Fruit fly (Drosophila melanogaster) whole organism, embryonic: ENCODE data around the gene isoQC.
A peak's percentile ranks its signal among the peaks of the same experiment; 100 is the strongest.

Experiments used
- CG10267 ChIP-seq: fragments of 200-800 bp; sonication (Bioruptor generic); optimal IDR thresholded peaks from 2 replicates; lab custom pipeline; 2018; ENCODE audit warnings: missing biosample characterization, mild to moderate bottlenecking, missing genetic modification characterization, moderate library complexity
- CG10431 ChIP-seq: fragments of 200-800 bp; sonication (Bioruptor generic); optimal IDR thresholded peaks from 3 replicates; lab custom pipeline; 2018; ENCODE audit warnings: missing biosample characterization, mild to moderate bottlenecking, missing genetic modification characterization
- CG12104 ChIP-seq: fragments of 200-800 bp; sonication (Bioruptor generic); optimal IDR thresholded peaks from 3 replicates; lab custom pipeline; 2016; ENCODE audit warnings: missing biosample characterization, missing genetic modification characterization
- CG13123 ChIP-seq: fragments of 200-800 bp; sonication (Bioruptor generic); optimal IDR thresholded peaks from 2 replicates; lab custom pipeline; 2016; ENCODE audit warnings: missing biosample characterization, missing genetic modification characterization
- CG13287 ChIP-seq: fragments of 200-800 bp; sonication (Bioruptor generic); IDR thresholded peaks from 2 replicates; pipeline ENCODE4 v1.3.6; 2022; ENCODE audit warnings: missing biosample characterization, missing genetic modification characterization; ENCODE audit not compliant: partially characterized antibody
- CG13296 ChIP-seq: fragments of 200-800 bp; sonication (Bioruptor generic); optimal IDR thresholded peaks from 3 replicates; lab custom pipeline; 2018; ENCODE audit warnings: missing biosample characterization, mild to moderate bottlenecking, missing genetic modification characterization
- CG14050 ChIP-seq: fragments of 200-800 bp; sonication (Bioruptor generic); IDR thresholded peaks from 3 replicates; pipeline ENCODE4 v1.3.6; 2022; ENCODE audit warnings: missing biosample characterization, missing genetic modification characterization
- CG15479 ChIP-seq: fragments of 200-800 bp; sonication (Bioruptor generic); optimal IDR thresholded peaks from 3 replicates; lab custom pipeline; 2019; ENCODE audit warnings: missing biosample characterization, mild to moderate bottlenecking, missing genetic modification characterization, moderate library complexity
- CG16779 ChIP-seq: fragments of 200-800 bp; sonication (Bioruptor generic); IDR thresholded peaks from 2 replicates; pipeline ENCODE4 v1.3.6; 2022; ENCODE audit warnings: missing biosample characterization, missing genetic modification characterization
- CG1832 ChIP-seq: fragments of 200-800 bp; sonication (Bioruptor generic); optimal IDR thresholded peaks from 2 replicates; lab custom pipeline; 2017; ENCODE audit warnings: missing biosample characterization, mild to moderate bottlenecking, missing genetic modification characterization, inconsistent platforms
- CG18476 ChIP-seq: fragments of 200-800 bp; sonication (Bioruptor generic); optimal IDR thresholded peaks from 2 replicates; lab custom pipeline; 2016; ENCODE audit warnings: missing biosample characterization, mild to moderate bottlenecking, missing genetic modification characterization
- CG18764 ChIP-seq: fragments of 200-800 bp; sonication (Bioruptor generic); optimal IDR thresholded peaks from 3 replicates; lab custom pipeline; 2016; ENCODE audit warnings: missing biosample characterization, missing genetic modification characterization
- CG2875 ChIP-seq: fragments of 200-800 bp; sonication (Bioruptor generic); optimal IDR thresholded peaks from 2 replicates; lab custom pipeline; 2017; ENCODE audit warnings: missing biosample characterization, mild to moderate bottlenecking, missing genetic modification characterization, missing genetic modification reagents
- CG8944 ChIP-seq: fragments of 200-800 bp; sonication (Bioruptor generic); optimal IDR thresholded peaks from 3 replicates; lab custom pipeline; 2016; ENCODE audit warnings: missing biosample characterization, missing genetic modification characterization
- CG9215 ChIP-seq: fragments of 200-800 bp; sonication (Bioruptor generic); IDR thresholded peaks from 2 replicates; pipeline ENCODE4 v1.3.6; 2022; ENCODE audit warnings: missing biosample characterization, missing genetic modification characterization
- CG9437 ChIP-seq: fragments of 200-800 bp; sonication (Bioruptor generic); optimal IDR thresholded peaks from 2 replicates; lab custom pipeline; 2018; ENCODE audit warnings: missing biosample characterization, mild to moderate bottlenecking, missing genetic modification characterization
- D19B ChIP-seq: fragments of 200-800 bp; sonication (Bioruptor generic); optimal IDR thresholded peaks from 2 replicates; lab custom pipeline; 2017; ENCODE audit warnings: missing biosample characterization, mild to moderate bottlenecking, missing genetic modification characterization
- Dek ChIP-seq: fragments of 200-800 bp; sonication (Bioruptor generic); optimal IDR thresholded peaks from 3 replicates; lab custom pipeline; 2019; ENCODE audit warnings: missing biosample characterization, mild to moderate bottlenecking, missing genetic modification characterization, moderate library complexity
- Doc3 ChIP-seq: fragments of 200-800 bp; sonication (Bioruptor generic); IDR thresholded peaks from 3 replicates; pipeline ENCODE4 v1.3.6; 2022; ENCODE audit warnings: missing biosample characterization, missing genetic modification characterization; ENCODE audit not compliant: partially characterized antibody
- Fer2 ChIP-seq: fragments of 200-800 bp; sonication (Bioruptor generic); optimal IDR thresholded peaks from 2 replicates; lab custom pipeline; 2018; ENCODE audit warnings: missing biosample characterization, mild to moderate bottlenecking, missing genetic modification characterization, moderate library complexity
- Gsc ChIP-seq: fragments of 200-800 bp; sonication (Bioruptor generic); IDR thresholded peaks from 2 replicates; pipeline ENCODE4 v1.3.6; 2022; ENCODE audit warnings: missing biosample characterization, missing genetic modification characterization
- H2.0 ChIP-seq: fragments of 200-800 bp; sonication (Bioruptor generic); IDR thresholded peaks from 2 replicates; pipeline ENCODE4 v1.3.6; 2022; ENCODE audit warnings: missing biosample characterization, missing genetic modification characterization
- HLH54F ChIP-seq: fragments of 200-800 bp; sonication (Bioruptor generic); optimal IDR thresholded peaks from 3 replicates; lab custom pipeline; 2016; ENCODE audit warnings: missing biosample characterization, missing genetic modification characterization
- Hr39 ChIP-seq: fragments of >200 bp; optimal IDR thresholded peaks from 2 replicates; lab custom pipeline; 2017
- Lhr ChIP-seq: fragments of 200-800 bp; sonication (Bioruptor generic); optimal IDR thresholded peaks from 3 replicates; lab custom pipeline; 2017; ENCODE audit warnings: mild to moderate bottlenecking, missing biosample characterization, missing genetic modification reagents, missing genetic modification characterization
- Lim3 ChIP-seq: fragments of 200-800 bp; sonication (Bioruptor generic); IDR thresholded peaks from 2 replicates; pipeline ENCODE4 v1.3.6; 2022; ENCODE audit warnings: missing biosample characterization, missing genetic modification characterization
- Lpt ChIP-seq: fragments of >200 bp; optimal IDR thresholded peaks from 2 replicates; lab custom pipeline; 2018; ENCODE audit warnings: missing biosample characterization, missing genetic modification characterization
- Ravus ChIP-seq: fragments of 200-800 bp; sonication (Bioruptor generic); IDR thresholded peaks from 2 replicates; pipeline ENCODE4 v1.3.6; 2022; ENCODE audit warnings: missing biosample characterization, missing genetic modification characterization
- Sox100B ChIP-seq: fragments of 200-800 bp; sonication (Bioruptor generic); optimal IDR thresholded peaks from 3 replicates; lab custom pipeline; 2018; ENCODE audit warnings: missing biosample characterization, mild to moderate bottlenecking, missing genetic modification characterization
- Trl ChIP-seq, 3 experiments: fragments of >200 bp in 2 of 3; fragments of 200-800 bp in 1 of 3; sonication (Bioruptor generic) in 1 of 3; optimal IDR thresholded peaks; 2 replicates in 1 of 3; 3 replicates in 2 of 3; lab custom pipeline; 2016 to 2017; ENCODE audit warnings: missing biosample characterization in 1 of 3, missing genetic modification characterization in 1 of 3
- al ChIP-seq: fragments of 200-800 bp; sonication (Bioruptor generic); IDR thresholded peaks from 2 replicates; pipeline ENCODE4 v1.3.6; 2022; ENCODE audit warnings: missing biosample characterization, missing genetic modification characterization
- aop ChIP-seq: fragments of 200-800 bp; sonication (Bioruptor generic); IDR thresholded peaks from 2 replicates; pipeline ENCODE4 v1.3.6; 2022; ENCODE audit warnings: missing biosample characterization, missing genetic modification characterization
- bab2 ChIP-seq: fragments of 200-800 bp; sonication (Bioruptor generic); optimal IDR thresholded peaks from 2 replicates; lab custom pipeline; 2016; ENCODE audit warnings: missing biosample characterization, missing genetic modification characterization
- cg ChIP-seq: fragments of 200-800 bp; sonication (Bioruptor generic); optimal IDR thresholded peaks from 3 replicates; lab custom pipeline; 2019; ENCODE audit warnings: missing biosample characterization, mild to moderate bottlenecking, missing genetic modification characterization, moderate library complexity
- en ChIP-seq: fragments of 200-800 bp; sonication (Bioruptor generic); optimal IDR thresholded peaks from 2 replicates; lab custom pipeline; 2016; ENCODE audit warnings: missing biosample characterization, missing genetic modification characterization
- esg ChIP-seq: fragments of 200-800 bp; sonication (Bioruptor generic); conservative IDR thresholded peaks from 2 replicates; pipeline ENCODE4 v1.3.6; 2022; ENCODE audit warnings: missing biosample characterization, missing genetic modification characterization
- hbn ChIP-seq: fragments of 200-800 bp; sonication (Bioruptor generic); IDR thresholded peaks from 2 replicates; pipeline ENCODE4 v1.3.6; 2022; ENCODE audit warnings: missing biosample characterization, missing genetic modification characterization; ENCODE audit not compliant: partially characterized antibody
- inv ChIP-seq: fragments of 200-800 bp; sonication (Bioruptor generic); IDR thresholded peaks from 2 replicates; pipeline ENCODE4 v1.3.6; 2022; ENCODE audit warnings: missing biosample characterization, missing genetic modification characterization; ENCODE audit not compliant: partially characterized antibody
- jumu ChIP-seq: fragments of 200-800 bp; sonication (Bioruptor generic); optimal IDR thresholded peaks from 3 replicates; lab custom pipeline; 2016; ENCODE audit warnings: missing biosample characterization, missing genetic modification characterization
- kah ChIP-seq: fragments of 200-800 bp; sonication (Bioruptor generic); optimal IDR thresholded peaks from 2 replicates; lab custom pipeline; 2018; ENCODE audit warnings: missing biosample characterization, mild to moderate bottlenecking, missing genetic modification characterization
- knrl ChIP-seq: fragments of 200-800 bp; sonication (Bioruptor generic); IDR thresholded peaks from 3 replicates; pipeline ENCODE4 v1.3.6; 2022; ENCODE audit warnings: missing biosample characterization, missing genetic modification characterization; ENCODE audit not compliant: partially characterized antibody
- lmd ChIP-seq: fragments of 200-800 bp; sonication (Bioruptor generic); IDR thresholded peaks from 2 replicates; pipeline ENCODE4 v1.3.6; 2022; ENCODE audit warnings: missing biosample characterization, missing genetic modification characterization
- mam ChIP-seq: fragments of 200-800 bp; sonication (Bioruptor generic); optimal IDR thresholded peaks from 3 replicates; lab custom pipeline; 2016; ENCODE audit warnings: missing biosample characterization, missing genetic modification characterization
- ranshi ChIP-seq: fragments of 200-800 bp; sonication (Bioruptor generic); IDR thresholded peaks from 2 replicates; pipeline ENCODE4 v1.3.6; 2022; ENCODE audit warnings: missing biosample characterization, missing genetic modification characterization
- schlank ChIP-seq: fragments of 200-800 bp; sonication (Bioruptor generic); optimal IDR thresholded peaks from 2 replicates; lab custom pipeline; 2018; ENCODE audit warnings: missing biosample characterization, mild to moderate bottlenecking, missing genetic modification characterization
- slbo ChIP-seq: fragments of 200-800 bp; sonication (Bioruptor generic); IDR thresholded peaks from 2 replicates; pipeline ENCODE4 v1.3.6; 2022; ENCODE audit warnings: missing biosample characterization, missing genetic modification characterization
- sob ChIP-seq: fragments of 200-800 bp; sonication (Bioruptor generic); IDR thresholded peaks from 2 replicates; pipeline ENCODE4 v1.3.6; 2022; ENCODE audit warnings: missing biosample characterization, missing genetic modification characterization
- zf30C ChIP-seq: fragments of 200-800 bp; sonication (Bioruptor generic); optimal IDR thresholded peaks from 3 replicates; lab custom pipeline; 2018; ENCODE audit warnings: missing biosample characterization, mild to moderate bottlenecking, missing genetic modification characterization
- zfh1 ChIP-seq: fragments of 200-800 bp; sonication (Bioruptor generic); IDR thresholded peaks from 3 replicates; pipeline ENCODE4 v1.3.6; 2022; ENCODE audit warnings: missing biosample characterization, missing genetic modification characterization

Gene isoQC

dm6 chr3L:20444815-20445519 lies 29.3 kb upstream of the isoQC start (continued):
- TF ChIP-seq CG12104 (GFP tag; lab: Kevin White, UChicago), result peak; percentile 79
- TF ChIP-seq hbn (GFP tag; lab: Robert Waterston, UW), result no peak
- peak; percentile 80 for TF ChIP-seq Ravus (GFP tag; lab: Robert Waterston, UW)
- TF ChIP-seq cg (GFP tag; lab: Kevin White, UChicago), result no peak
- TF ChIP-seq esg (GFP tag; lab: Robert Waterston, UW), result peak; percentile 89
- peak; percentile 35; the same call in 1 of the 2 replicates for TF ChIP-seq CG13287 (GFP tag; lab: Robert Waterston, UW)
- peak; percentile 61; the same call in 1 of the 2 replicates for TF ChIP-seq CG16779 (GFP tag; lab: Robert Waterston, UW)
- no peak for TF ChIP-seq Lpt (GFP tag; lab: Kevin White, UChicago)
- peak; percentile 87 for TF ChIP-seq CG14050 (GFP tag; lab: Robert Waterston, UW)
- TF ChIP-seq Doc3 (GFP tag; lab: Robert Waterston, UW), result no peak
- TF ChIP-seq mam (GFP tag; lab: Kevin White, UChicago), result peak; percentile 44
- TF ChIP-seq CG9215 (GFP tag; lab: Robert Waterston, UW), result peak; percentile 76
- peak; percentile 69 for TF ChIP-seq CG18764 (GFP tag; lab: Kevin White, UChicago)
- peak; percentile 51 for TF ChIP-seq Lhr (GFP tag; lab: Kevin White, UChicago)
- no peak for TF ChIP-seq Trl (optimal IDR thresholded peaks at IDR 0.05; lab: Kevin White, UChicago)
- no peak for TF ChIP-seq Trl (GFP tag; optimal IDR thresholded peaks at IDR 0.05; lab: Kevin White, UChicago)
- TF ChIP-seq en, result no peak
- peak; percentile 84 for TF ChIP-seq al (GFP tag; lab: Robert Waterston, UW)
- TF ChIP-seq H2.0 (GFP tag; lab: Robert Waterston, UW), result peak; percentile 91
- peak; percentile 91 for TF ChIP-seq ranshi (GFP tag; lab: Robert Waterston, UW)
- TF ChIP-seq HLH54F (GFP tag; lab: Kevin White, UChicago), result peak; percentile 32
- TF ChIP-seq Hr39, result no peak
- peak; percentile 35; the same call in 1 of the 3 replicates for TF ChIP-seq knrl
- no peak for TF ChIP-seq zf30C (GFP tag; lab: Kevin White, UChicago)
- TF ChIP-seq lmd (GFP tag; lab: Robert Waterston, UW), result peak; percentile 91
- TF ChIP-seq slbo (GFP tag; lab: Robert Waterston, UW), result peak; percentile 89
- TF ChIP-seq CG2875 (GFP tag; lab: Kevin White, UChicago), result peak; percentile 83
- peak; percentile 54 for TF ChIP-seq D19B
- TF ChIP-seq CG10267 (tag; lab: Kevin White, UChicago), result peak; percentile 79
- TF ChIP-seq schlank, result peak; percentile 47
- TF ChIP-seq CG15479, result no peak
- TF ChIP-seq inv (GFP tag; lab: Robert Waterston, UW), result no peak
- TF ChIP-seq CG9437, result peak; percentile 82
- no peak for TF ChIP-seq CG10431 (GFP tag; lab: Kevin White, UChicago)
- peak; percentile 94 for TF ChIP-seq zfh1
- no peak; the same call in 1 of the 2 replicates for TF ChIP-seq Gsc (GFP tag; lab: Robert Waterston, UW)
- peak; percentile 58 for TF ChIP-seq kah (GFP tag; lab: Kevin White, UChicago)
- peak; percentile 74 for TF ChIP-seq CG13296 (GFP tag; lab: Kevin White, UChicago)
- peak; percentile 93 for TF ChIP-seq sob (GFP tag; lab: Robert Waterston, UW)
- TF ChIP-seq Dek, result peak; percentile 66
- peak; percentile 44 for TF ChIP-seq jumu (GFP tag; lab: Kevin White, UChicago)
- TF ChIP-seq CG1832, result no peak
- peak; percentile 53 for TF ChIP-seq CG18476
- TF ChIP-seq Lim3 (GFP tag; lab: Robert Waterston, UW), result peak; percentile 65; the same call in 1 of the 2 replicates
- peak; percentile 76 for TF ChIP-seq aop (GFP tag; lab: Robert Waterston, UW)
- TF ChIP-seq bab2 (GFP tag; lab: Kevin White, UChicago), result no peak
- TF ChIP-seq CG8944 (GFP tag; lab: Kevin White, UChicago), result no peak
- peak; percentile 57 for TF ChIP-seq CG13123 (GFP tag; lab: Kevin White, UChicago)
- peak; percentile 85 for TF ChIP-seq Sox100B (GFP tag; lab: Kevin White, UChicago)
- peak; percentile 60 for TF ChIP-seq Fer2 (tag; lab: Kevin White, UChicago)
